Fruit fly (Drosophila melanogaster) Kc167 (cell line): ENCODE data around the gene ND-30.
A peak's percentile ranks its signal among the peaks of the same experiment; 100 is the strongest.

ENCODE experiments used
- Myc ChIP-seq: fragments of >200 bp; optimal IDR thresholded peaks from 2 replicates; lab custom pipeline; 2017; ENCODE audit warnings: missing external identifiers
- Sin3A ChIP-seq: fragments of >200 bp; optimal IDR thresholded peaks from 2 replicates; lab custom pipeline; 2018; ENCODE audit warnings: missing external identifiers
- h ChIP-seq: fragments of >200 bp; optimal IDR thresholded peaks from 3 replicates; lab custom pipeline; 2018; ENCODE audit warnings: missing external identifiers
- insv ChIP-seq: fragments of >200 bp; optimal IDR thresholded peaks from 3 replicates; lab custom pipeline; 2018; ENCODE audit warnings: missing external identifiers
- psq ChIP-seq: fragments of >200 bp; optimal IDR thresholded peaks from 2 replicates; lab custom pipeline; 2017; ENCODE audit warnings: missing external identifiers
- ttk ChIP-seq: sonication (Bioruptor generic); optimal IDR thresholded peaks from 2 replicates; lab custom pipeline; 2017; ENCODE audit warnings: missing external identifiers

The ND-30 gene

dm6 chr3L:3164951-3165350 lies 5.6 kb upstream of the ND-30 start, which contains the start of gene CG32280:
Gene CG32280 (plus strand): TSS chr3L:3165181.
- TF ChIP-seq Sin3A (lab: Kevin White, UChicago): no peak
- TF ChIP-seq psq (lab: Kevin White, UChicago): no peak
- TF ChIP-seq h (lab: Kevin White, UChicago): no peak
- no peak for TF ChIP-seq ttk
- no peak for TF ChIP-seq Myc (lab: Kevin White, UChicago)
- TF ChIP-seq insv: no peak

- TF ChIP-seq ttk (peak; percentile 95), psq (lab: Kevin White, UChicago) (no peak)
These were observed 3.2 kb upstream of the ND-30 start for dm6 chr3L:3162584-3162983.

- TF ChIP-seq h (lab: Kevin White, UChicago): no peak
- no peak for TF ChIP-seq Myc (lab: Kevin White, UChicago)
- TF ChIP-seq psq (lab: Kevin White, UChicago): no peak
- no peak for TF ChIP-seq ttk
- no peak for TF ChIP-seq Sin3A (lab: Kevin White, UChicago)
- TF ChIP-seq insv: no peak
These were observed 2.6 kb upstream of the ND-30 start, which contains the start of gene rasp for dm6 chr3L:3161968-3162367. Gene rasp (plus strand): TSS chr3L:3162180.

- TF ChIP-seq insv (no peak), psq (lab: Kevin White, UChicago) (no peak), Myc (lab: Kevin White, UChicago) (no peak), Sin3A (lab: Kevin White, UChicago) (no peak), h (lab: Kevin White, UChicago) (no peak), ttk (no peak)
These were observed 1.7 kb downstream of the ND-30 start for dm6 chr3L:3157651-3158050.

dm6 chr3L:3150376-3150775 lies 9.0 kb downstream of the ND-30 start:
- TF ChIP-seq Sin3A (lab: Kevin White, UChicago) (no peak), Myc (lab: Kevin White, UChicago) (no peak), psq (lab: Kevin White, UChicago) (no peak), insv (no peak), h (lab: Kevin White, UChicago) (no peak), ttk (no peak)

dm6 chr3L:3149060-3149872 lies 10.1 kb downstream of the ND-30 start:
- TF ChIP-seq insv: no peak
- TF ChIP-seq Sin3A (lab: Kevin White, UChicago): no peak
- TF ChIP-seq ttk: no peak
- TF ChIP-seq psq (lab: Kevin White, UChicago): no peak
- no peak for TF ChIP-seq Myc (lab: Kevin White, UChicago)
- no peak for TF ChIP-seq h (lab: Kevin White, UChicago)

dm6 chr3L:3148125-3149059 lies 11.0 kb downstream of the ND-30 start, which contains the start of the genes Usp5 and BtbVII:
Gene Usp5 (minus strand): TSS chr3L:3148358.
Gene BtbVII (plus strand): TSS chr3L:3148646.
- TF ChIP-seq Sin3A (lab: Kevin White, UChicago) (no peak), h (lab: Kevin White, UChicago) (no peak), Myc (lab: Kevin White, UChicago) (no peak), ttk (no peak), insv (no peak), psq (lab: Kevin White, UChicago) (no peak)

- no peak for TF ChIP-seq insv
- no peak for TF ChIP-seq h (lab: Kevin White, UChicago)
- TF ChIP-seq Myc (lab: Kevin White, UChicago): no peak
- TF ChIP-seq Sin3A (lab: Kevin White, UChicago): no peak
- TF ChIP-seq psq (lab: Kevin White, UChicago): no peak
- no peak for TF ChIP-seq ttk
These were observed 15.9 kb downstream of the ND-30 start, which contains the start of the genes CG11537 and Alg2 for dm6 chr3L:3143383-3143962. Gene CG11537 (minus strand): TSS chr3L:3143457. Gene Alg2 (plus strand): TSS chr3L:3143808.

dm6 chr3L:3142516-3143382 lies 16.6 kb downstream of the ND-30 start:
- TF ChIP-seq psq (lab: Kevin White, UChicago): no peak
- TF ChIP-seq Sin3A (lab: Kevin White, UChicago): no peak
- no peak for TF ChIP-seq Myc (lab: Kevin White, UChicago)
- no peak for TF ChIP-seq insv
- no peak for TF ChIP-seq h (lab: Kevin White, UChicago)
- TF ChIP-seq ttk: no peak

- TF ChIP-seq ttk (no peak), Sin3A (lab: Kevin White, UChicago) (no peak), Myc (lab: Kevin White, UChicago) (no peak), insv (no peak), h (lab: Kevin White, UChicago) (no peak), psq (lab: Kevin White, UChicago) (no peak)
These were observed 18.0 kb downstream of the ND-30 start for dm6 chr3L:3141411-3141810.
